Worm (Caenorhabditis elegans) whole organism, L3 larva: Measurements from ENCODE around the gene gei-8.

Experiments used
- elt-2 ChIP-seq: sonication (generic microtip); optimal IDR thresholded peaks from 2 replicates; lab custom pipeline; 2016; ENCODE audit warnings: missing genetic modification reagents, mild to moderate bottlenecking, missing genetic modification characterization, missing compliant biosample characterization
- mdl-1 ChIP-seq: fragments of 150-350 bp; optimal IDR thresholded peaks from 2 replicates; lab custom pipeline; 2014; ENCODE audit warnings: missing biosample characterization, missing genetic modification characterization
- nhr-23 ChIP-seq: fragments of 150-350 bp; optimal IDR thresholded peaks from 2 replicates; lab custom pipeline; 2014; ENCODE audit warnings: missing biosample characterization, missing genetic modification reagents, missing genetic modification characterization
- nhr-76 ChIP-seq: fragments of 150-350 bp; sonication (generic microtip); optimal IDR thresholded peaks from 5 replicates; lab custom pipeline; 2014; ENCODE audit warnings: missing biosample characterization, missing genetic modification characterization
- nhr-77 ChIP-seq: fragments of 150-350 bp; optimal IDR thresholded peaks from 2 replicates; lab custom pipeline; 2014; ENCODE audit warnings: missing biosample characterization, missing genetic modification characterization
- skn-1 ChIP-seq: fragments of 150-350 bp; optimal IDR thresholded peaks from 2 replicates; lab custom pipeline; 2014; ENCODE audit warnings: missing biosample characterization, missing genetic modification characterization
- tbx-2 ChIP-seq: sonication (generic microtip); optimal IDR thresholded peaks from 2 replicates; lab custom pipeline; 2016; ENCODE audit warnings: mild to moderate bottlenecking, missing genetic modification characterization, missing compliant biosample characterization
- unc-39 ChIP-seq: sonication (generic microtip); optimal IDR thresholded peaks from 4 replicates; lab custom pipeline; 2017; ENCODE audit warnings: missing biosample characterization, missing genetic modification characterization
- ztf-11 ChIP-seq: fragments of 150-350 bp; optimal IDR thresholded peaks from 2 replicates; lab custom pipeline; 2014; ENCODE audit warnings: missing biosample characterization, missing genetic modification characterization

DNA sequence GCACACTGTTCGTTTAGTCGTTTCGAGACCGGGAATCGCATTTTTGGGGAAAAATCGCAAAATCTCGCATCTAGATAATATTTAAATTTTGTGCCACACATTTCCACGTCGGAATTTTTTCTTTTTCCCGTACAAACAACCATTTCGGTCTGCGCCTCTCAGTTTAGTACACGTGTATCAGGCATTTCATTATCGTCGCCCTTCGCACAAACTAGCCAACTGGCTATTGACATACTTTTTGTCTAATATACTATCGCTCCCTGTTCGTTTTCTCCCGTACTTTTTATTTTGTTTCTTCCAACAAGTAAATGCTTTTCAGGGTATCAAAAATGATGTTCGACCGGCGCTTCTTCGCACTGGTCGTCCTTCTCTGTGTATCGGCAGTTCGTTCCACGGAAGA, 12.3 kb upstream of the gei-8 start, which contains the start of gene C14B9.2:
- TF ChIP-seq tbx-2 (tag; lab: Kevin White, UChicago) (no peak), mdl-1 (tag; lab: Kevin White, UChicago) (no peak), ztf-11 (tag; lab: Kevin White, UChicago) (no peak), elt-2 (peak; percentile 20), skn-1 (tag; lab: Kevin White, UChicago) (no peak), unc-39 (no peak), nhr-23 (tag; lab: Kevin White, UChicago) (no peak), nhr-76 (tag; lab: Kevin White, UChicago) (no peak), nhr-77 (tag; lab: Kevin White, UChicago) (no peak)
